Fruit fly (Drosophila melanogaster): ENCODE data around the gene CG7829.
A peak's percentile ranks its signal among the peaks of the same experiment; 100 is the strongest.

CG7829 gene

dm6 chr3R:29861432-29862249 is 44.1 kb upstream of the CG7829 start, which contains the start of the genes CG15514 and RpS8 (continued):
- TF ChIP-seq TFAM (GFP tag; optimal IDR thresholded peaks at IDR 0.05) (no peak), her (GFP tag; optimal IDR thresholded peaks at IDR 0.05) (no peak), CG9215 (GFP tag; IDR thresholded peaks at IDR 0.05) (no peak), CG11695 (GFP tag; IDR thresholded peaks at IDR 0.05) (0 out of 3 replicates have a peak, but pooled peaks have one; percentile 38), CG17568 (GFP tag; optimal IDR thresholded peaks at IDR 0.05) (no peak), CG11093 (GFP tag; IDR thresholded peaks at IDR 0.05) (no peak), dmrt99B (tag; optimal IDR thresholded peaks at IDR 0.05) (no peak), Camta (GFP tag; optimal IDR thresholded peaks at IDR 0.05) (peak; percentile 24), Neu2 (GFP tag; optimal IDR thresholded peaks at IDR 0.05; ENCODE audit: borderline replicate concordance) (no peak), CG17186 (GFP tag; optimal IDR thresholded peaks at IDR 0.05) (peak; percentile 100), wdn (GFP tag; IDR thresholded peaks at IDR 0.05) (0 out of 2 replicates have a peak, but pooled peaks have one; percentile 4), Hr78 (GFP tag; optimal IDR thresholded peaks at IDR 0.05) (no peak), CG10267 (tag; optimal IDR thresholded peaks at IDR 0.05) (peak; percentile 75), CG1647 (GFP tag; optimal IDR thresholded peaks at IDR 0.05) (no peak), grau (tag; optimal IDR thresholded peaks at IDR 0.05) (peak; percentile 64), Gug (GFP tag; IDR thresholded peaks at IDR 0.05) (peak; percentile 11; the same call in 1 of the 4 replicates), Elba2 (GFP tag; optimal IDR thresholded peaks at IDR 0.05) (peak; percentile 50), Sox102F (GFP tag; optimal IDR thresholded peaks at IDR 0.05) (peak; percentile 46), jigr1 (GFP tag; IDR thresholded peaks at IDR 0.05) (no peak; the same call in 2 of the 3 replicates), luna (GFP tag; optimal IDR thresholded peaks at IDR 0.05) (no peak), CG31388 (GFP tag; optimal IDR thresholded peaks at IDR 0.05) (no peak), esg (GFP tag; conservative IDR thresholded peaks at IDR 0.05) (no peak; the same call in 1 of the 2 replicates), Mrtf (GFP tag; IDR thresholded peaks at IDR 0.05) (no peak), Deaf1 (tag; optimal IDR thresholded peaks at IDR 0.05) (no peak), CG13287 (GFP tag; IDR thresholded peaks at IDR 0.05; ENCODE audit: partially characterized antibody) (no peak), ken (GFP tag; IDR thresholded peaks at IDR 0.05) (0 out of 3 replicates have a peak, but pooled peaks have one; percentile 38), CG1529 (GFP tag; optimal IDR thresholded peaks at IDR 0.05) (peak; percentile 43), NK7.1 (GFP tag; optimal IDR thresholded peaks at IDR 0.05) (peak; percentile 1), CG9727 (GFP tag; optimal IDR thresholded peaks at IDR 0.05) (peak; percentile 55), hth (optimal IDR thresholded peaks at IDR 0.05) (no peak), ranshi (GFP tag; IDR thresholded peaks at IDR 0.05) (0 out of 2 replicates have a peak, but pooled peaks have one; percentile 26), psq (GFP tag; optimal IDR thresholded peaks at IDR 0.05) (no peak), Gsc (GFP tag; IDR thresholded peaks at IDR 0.05) (no peak), slp2 (GFP tag; optimal IDR thresholded peaks at IDR 0.05) (peak; percentile 19), abd-A (tag; optimal IDR thresholded peaks at IDR 0.05) (no peak), CG10147 (GFP tag; optimal IDR thresholded peaks at IDR 0.05) (peak; percentile 50), mld (GFP tag; IDR thresholded peaks at IDR 0.05; ENCODE audit: partially characterized antibody) (no peak), sna (GFP tag; IDR thresholded peaks at IDR 0.05; ENCODE audit: partially characterized antibody) (no peak), Sin3A (optimal IDR thresholded peaks at IDR 0.05) (peak; percentile 70), Dbx (GFP tag; IDR thresholded peaks at IDR 0.05) (peak; percentile 67), ttk (GFP tag; IDR thresholded peaks at IDR 0.05) (no peak), CG14860 (GFP tag; IDR thresholded peaks at IDR 0.05; ENCODE audit: partially characterized antibody) (no peak), CG18764 (GFP tag; optimal IDR thresholded peaks at IDR 0.05) (peak; percentile 18), eve (GFP tag; optimal IDR thresholded peaks at IDR 0.05) (no peak), CG9932 (GFP tag; IDR thresholded peaks at IDR 0.05) (peak; percentile 65), bowl (GFP tag; IDR thresholded peaks at IDR 0.05) (no peak), klu (GFP tag; IDR thresholded peaks at IDR 0.05) (no peak), cad (GFP tag; optimal IDR thresholded peaks at IDR 0.05) (no peak), CG14014 (GFP tag; IDR thresholded peaks at IDR 0.05) (peak; percentile 63), gsb-n (tag; optimal IDR thresholded peaks at IDR 0.05) (peak; percentile 30)

Data from whole organism, embryonic.